Fruit fly (Drosophila melanogaster) whole organism, embryonic: ENCODE data around the gene Bicra.

ENCODE experiments used
- Abd-B ChIP-seq: fragments of 200-800 bp; sonication (Bioruptor generic); optimal IDR thresholded peaks from 2 replicates; lab custom pipeline; 2018; ENCODE audit warnings: missing biosample characterization, mild to moderate bottlenecking, missing genetic modification characterization, moderate library complexity
- Aef1 ChIP-seq: fragments of 200-800 bp; sonication (Bioruptor generic); IDR thresholded peaks from 3 replicates; pipeline ENCODE4 v1.3.6; 2022; ENCODE audit warnings: missing biosample characterization, missing genetic modification characterization
- Bgb ChIP-seq: fragments of 200-800 bp; sonication (Bioruptor generic); IDR thresholded peaks from 2 replicates; pipeline ENCODE4 v1.3.6; 2022; ENCODE audit warnings: missing biosample characterization, missing genetic modification characterization; ENCODE audit not compliant: partially characterized antibody
- CG10431 ChIP-seq: fragments of 200-800 bp; sonication (Bioruptor generic); optimal IDR thresholded peaks from 3 replicates; lab custom pipeline; 2018; ENCODE audit warnings: missing biosample characterization, mild to moderate bottlenecking, missing genetic modification characterization
- CG12659 ChIP-seq: fragments of 200-800 bp; sonication (Bioruptor generic); optimal IDR thresholded peaks from 3 replicates; lab custom pipeline; 2017; ENCODE audit warnings: mild to moderate bottlenecking, missing biosample characterization, missing genetic modification reagents, missing genetic modification characterization
- CG15073 ChIP-seq: fragments of 200-800 bp; sonication (Bioruptor generic); optimal IDR thresholded peaks from 2 replicates; lab custom pipeline; 2016; ENCODE audit warnings: missing biosample characterization, missing genetic modification characterization
- CG15479 ChIP-seq: fragments of 200-800 bp; sonication (Bioruptor generic); optimal IDR thresholded peaks from 3 replicates; lab custom pipeline; 2019; ENCODE audit warnings: missing biosample characterization, mild to moderate bottlenecking, missing genetic modification characterization, moderate library complexity
- CG15696 ChIP-seq: fragments of 200-800 bp; sonication (Bioruptor generic); optimal IDR thresholded peaks from 2 replicates; lab custom pipeline; 2019; ENCODE audit warnings: missing biosample characterization, mild to moderate bottlenecking, missing genetic modification characterization, moderate library complexity
- CG1602 ChIP-seq: fragments of 200-800 bp; sonication (Bioruptor generic); optimal IDR thresholded peaks from 3 replicates; lab custom pipeline; 2016; ENCODE audit warnings: missing biosample characterization, missing genetic modification characterization
- CG18011 ChIP-seq: fragments of 200-800 bp; sonication (Bioruptor generic); optimal IDR thresholded peaks from 2 replicates; lab custom pipeline; 2017; ENCODE audit warnings: missing biosample characterization, missing genetic modification characterization, mild to moderate bottlenecking, moderate library complexity, missing genotype
- CG18599 ChIP-seq: fragments of 200-800 bp; sonication (Bioruptor generic); optimal IDR thresholded peaks from 3 replicates; lab custom pipeline; 2017; ENCODE audit warnings: missing biosample characterization, missing genetic modification characterization, mild to moderate bottlenecking, moderate library complexity, missing genetic modification reagents
- CG30020 ChIP-seq: fragments of 200-800 bp; optimal IDR thresholded peaks from 2 replicates; lab custom pipeline; 2019; ENCODE audit warnings: missing biosample characterization, mild to moderate bottlenecking, missing genetic modification characterization, moderate library complexity
- CG32767 ChIP-seq: fragments of 200-800 bp; sonication (Bioruptor generic); IDR thresholded peaks from 2 replicates; pipeline ENCODE4 v1.3.6; 2022; ENCODE audit warnings: missing biosample characterization, missing genetic modification characterization
- CG32772 ChIP-seq: fragments of 200-800 bp; sonication (Bioruptor generic); IDR thresholded peaks from 2 replicates; pipeline ENCODE4 v1.3.6; 2022; ENCODE audit warnings: missing biosample characterization, missing genetic modification characterization
- CG4707 ChIP-seq: fragments of 200-800 bp; sonication (Bioruptor generic); optimal IDR thresholded peaks from 2 replicates; lab custom pipeline; 2018; ENCODE audit warnings: missing biosample characterization, mild to moderate bottlenecking, missing genetic modification characterization, moderate library complexity
- CG6272 ChIP-seq: fragments of 200-800 bp; sonication (Bioruptor generic); IDR thresholded peaks from 2 replicates; pipeline ENCODE4 v1.3.6; 2022; ENCODE audit warnings: missing biosample characterization, missing genetic modification characterization
- CG6854 ChIP-seq: fragments of 200-800 bp; sonication (Bioruptor generic); optimal IDR thresholded peaks from 3 replicates; lab custom pipeline; 2017; ENCODE audit warnings: missing biosample characterization, mild to moderate bottlenecking, missing genetic modification characterization
- CG7987 ChIP-seq: fragments of 200-800 bp; sonication (Bioruptor generic); optimal IDR thresholded peaks from 2 replicates; lab custom pipeline; 2018; ENCODE audit warnings: missing biosample characterization, mild to moderate bottlenecking, missing genetic modification characterization, moderate library complexity
- CoRest ChIP-seq: fragments of 200-800 bp; sonication (Bioruptor generic); optimal IDR thresholded peaks from 3 replicates; lab custom pipeline; 2018; ENCODE audit warnings: missing biosample characterization, mild to moderate bottlenecking, missing genetic modification characterization, moderate library complexity
- Drgx ChIP-seq: fragments of 200-800 bp; sonication (Bioruptor generic); IDR thresholded peaks from 2 replicates; pipeline ENCODE4 v1.3.6; 2022; ENCODE audit warnings: missing biosample characterization, missing genetic modification characterization
- Fer1 ChIP-seq: fragments of 200-800 bp; sonication (Bioruptor generic); optimal IDR thresholded peaks from 2 replicates; lab custom pipeline; 2017; ENCODE audit warnings: missing biosample characterization, mild to moderate bottlenecking, missing genetic modification characterization
- H2.0 ChIP-seq: fragments of 200-800 bp; sonication (Bioruptor generic); IDR thresholded peaks from 2 replicates; pipeline ENCODE4 v1.3.6; 2022; ENCODE audit warnings: missing biosample characterization, missing genetic modification characterization
- Hr51 ChIP-seq, 2 experiments: fragments of 200-800 bp; sonication (Bioruptor generic); optimal IDR thresholded peaks; 2 replicates in 1 of 2; 3 replicates in 1 of 2; lab custom pipeline; 2016 to 2018; ENCODE audit warnings: missing biosample characterization in 2 of 2, missing genetic modification characterization in 2 of 2, mild to moderate bottlenecking in 1 of 2, moderate library complexity in 1 of 2
- Jarid2 ChIP-seq: fragments of 200-800 bp; sonication (Bioruptor generic); optimal IDR thresholded peaks from 3 replicates; lab custom pipeline; 2017; ENCODE audit warnings: mild to moderate bottlenecking, missing biosample characterization, missing genetic modification reagents, missing genetic modification characterization
- Kr ChIP-seq: fragments of 200-800 bp; sonication (Bioruptor generic); optimal IDR thresholded peaks from 2 replicates; lab custom pipeline; 2017; ENCODE audit warnings: missing biosample characterization, mild to moderate bottlenecking, missing genetic modification characterization
- Mrtf ChIP-seq: fragments of 200-800 bp; sonication (Bioruptor generic); IDR thresholded peaks from 3 replicates; pipeline ENCODE4 v1.3.6; 2022; ENCODE audit warnings: missing biosample characterization, missing genetic modification characterization
- Rfx ChIP-seq: fragments of 200-800 bp; sonication (Bioruptor generic); IDR thresholded peaks from 2 replicates; pipeline ENCODE4 v1.3.6; 2022; ENCODE audit warnings: missing biosample characterization, missing genetic modification characterization
- Taf1 ChIP-seq: fragments of 200-800 bp; sonication (Bioruptor generic); IDR thresholded peaks from 2 replicates; pipeline ENCODE4 v1.3.6; 2022; ENCODE audit warnings: missing biosample characterization, missing genetic modification characterization
- al ChIP-seq: fragments of 200-800 bp; sonication (Bioruptor generic); IDR thresholded peaks from 2 replicates; pipeline ENCODE4 v1.3.6; 2022; ENCODE audit warnings: missing biosample characterization, missing genetic modification characterization
- ato ChIP-seq: fragments of 200-800 bp; sonication (Bioruptor generic); IDR thresholded peaks from 2 replicates; pipeline ENCODE4 v1.3.6; 2022; ENCODE audit warnings: missing biosample characterization, missing genetic modification characterization; ENCODE audit not compliant: partially characterized antibody
- chinmo ChIP-seq: fragments of 200-800 bp; sonication (Bioruptor generic); IDR thresholded peaks from 4 replicates; pipeline ENCODE4 v1.3.6; 2022; ENCODE audit warnings: missing biosample characterization, missing genetic modification characterization; ENCODE audit not compliant: partially characterized antibody
- eve ChIP-seq, 2 experiments: fragments of >200 bp; optimal IDR thresholded peaks; 2 replicates each; lab custom pipeline; 2017; ENCODE audit warnings: missing biosample characterization in 2 of 2, missing genetic modification characterization in 2 of 2
- fd96Cb ChIP-seq: fragments of 200-800 bp; sonication (Bioruptor generic); optimal IDR thresholded peaks from 2 replicates; lab custom pipeline; 2018; ENCODE audit warnings: missing biosample characterization, mild to moderate bottlenecking, missing genetic modification characterization, moderate library complexity
- ftz-f1 ChIP-seq: fragments of 200-800 bp; sonication (Bioruptor generic); optimal IDR thresholded peaks from 2 replicates; lab custom pipeline; 2016; ENCODE audit warnings: missing biosample characterization, missing genetic modification characterization
- fu2 ChIP-seq: fragments of 200-800 bp; sonication (Bioruptor generic); optimal IDR thresholded peaks from 2 replicates; lab custom pipeline; 2016; ENCODE audit warnings: missing biosample characterization, missing genetic modification characterization
- grn ChIP-seq: fragments of 200-800 bp; sonication (Bioruptor generic); optimal IDR thresholded peaks from 3 replicates; lab custom pipeline; 2017; ENCODE audit warnings: missing biosample characterization, missing genetic modification characterization
- hth ChIP-seq: fragments of >200 bp; optimal IDR thresholded peaks from 2 replicates; lab custom pipeline; 2017; ENCODE audit warnings: inconsistent platforms
- ken ChIP-seq: fragments of 200-800 bp; sonication (Bioruptor generic); IDR thresholded peaks from 3 replicates; pipeline ENCODE4 v1.3.6; 2022; ENCODE audit warnings: missing biosample characterization, missing genetic modification characterization
- org-1 ChIP-seq: fragments of 200-800 bp; sonication (Bioruptor generic); optimal IDR thresholded peaks from 2 replicates; lab custom pipeline; 2017; ENCODE audit warnings: missing biosample characterization, missing genetic modification characterization
- pho ChIP-seq: fragments of 200-800 bp; sonication (Bioruptor generic); optimal IDR thresholded peaks from 2 replicates; lab custom pipeline; 2016; ENCODE audit warnings: missing biosample characterization, missing genetic modification characterization
- ranshi ChIP-seq: fragments of 200-800 bp; sonication (Bioruptor generic); IDR thresholded peaks from 2 replicates; pipeline ENCODE4 v1.3.6; 2022; ENCODE audit warnings: missing biosample characterization, missing genetic modification characterization
- salm ChIP-seq: fragments of 200-800 bp; sonication (Bioruptor generic); optimal IDR thresholded peaks from 2 replicates; lab custom pipeline; 2018; ENCODE audit warnings: missing biosample characterization, mild to moderate bottlenecking, missing genetic modification characterization
- shn ChIP-seq: fragments of 200-800 bp; sonication (Bioruptor generic); optimal IDR thresholded peaks from 3 replicates; lab custom pipeline; 2016; ENCODE audit warnings: missing biosample characterization, missing genetic modification characterization
- sob ChIP-seq: fragments of 200-800 bp; sonication (Bioruptor generic); IDR thresholded peaks from 2 replicates; pipeline ENCODE4 v1.3.6; 2022; ENCODE audit warnings: missing biosample characterization, missing genetic modification characterization
- sqz ChIP-seq: fragments of 200-800 bp; sonication (Bioruptor generic); optimal IDR thresholded peaks from 3 replicates; lab custom pipeline; 2018; ENCODE audit warnings: missing biosample characterization, mild to moderate bottlenecking, missing genetic modification characterization
- sr ChIP-seq: fragments of 200-800 bp; sonication (Bioruptor generic); IDR thresholded peaks from 3 replicates; pipeline ENCODE4 v1.3.6; 2022; ENCODE audit warnings: missing biosample characterization, missing genetic modification characterization
- ssp ChIP-seq: fragments of 200-800 bp; sonication (Bioruptor generic); IDR thresholded peaks from 2 replicates; pipeline ENCODE4 v1.3.6; 2022; ENCODE audit warnings: missing biosample characterization, missing genetic modification characterization
- zfh1 ChIP-seq: fragments of 200-800 bp; sonication (Bioruptor generic); IDR thresholded peaks from 3 replicates; pipeline ENCODE4 v1.3.6; 2022; ENCODE audit warnings: missing biosample characterization, missing genetic modification characterization
- zfh2 ChIP-seq: fragments of 200-800 bp; sonication (Bioruptor generic); optimal IDR thresholded peaks from 2 replicates; lab custom pipeline; 2016; ENCODE audit warnings: missing biosample characterization, missing genetic modification characterization

Gene Bicra

DNA sequence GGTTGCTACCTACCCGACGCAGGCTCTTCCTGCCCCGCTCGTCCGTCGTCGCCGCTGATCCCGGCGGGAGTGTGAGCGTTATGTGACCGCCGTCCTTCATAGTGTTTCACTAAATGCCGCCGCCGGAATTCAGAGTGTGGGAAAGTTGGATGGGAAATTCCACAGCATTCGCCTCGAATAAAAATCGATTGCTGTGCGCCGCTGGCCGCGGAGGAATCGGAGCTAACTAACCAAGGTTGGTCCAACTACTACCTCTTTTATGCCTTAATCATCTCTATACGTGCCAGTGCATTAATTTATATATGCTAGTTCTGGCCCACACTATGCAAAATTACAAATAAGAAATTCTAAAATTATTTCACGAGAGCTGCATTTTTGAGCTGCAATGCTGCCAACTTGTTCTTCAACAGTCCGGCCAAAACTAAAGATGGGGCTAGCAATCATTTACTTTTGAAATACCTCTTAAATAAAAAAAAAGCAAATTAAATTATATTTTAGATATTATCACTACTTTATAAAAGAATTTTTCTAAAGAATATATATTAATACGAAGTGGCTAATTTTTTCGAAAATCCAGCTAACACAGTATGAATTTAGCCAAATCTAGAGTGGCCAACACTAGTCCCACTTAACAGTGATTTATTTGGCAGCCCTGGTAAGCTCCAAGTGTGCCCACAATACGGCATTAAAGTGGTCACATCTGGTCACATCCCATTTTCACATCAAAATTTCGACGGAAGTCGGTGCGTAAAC lies 49.7 kb downstream of the Bicra start, which contains the start of the genes alpha-Man-Ib and Pdhb (continued):
- TF ChIP-seq CG7987 (GFP tag; lab: Kevin White, UChicago), result peak; percentile 17
- TF ChIP-seq CG18599 (GFP tag; lab: Kevin White, UChicago), result peak; percentile 80
- TF ChIP-seq grn (GFP tag; lab: Kevin White, UChicago), result no peak
- no peak for TF ChIP-seq CG4707 (GFP tag; lab: Kevin White, UChicago)
- peak; percentile 81 for TF ChIP-seq CG15696 (tag; lab: Kevin White, UChicago)
- TF ChIP-seq sob (GFP tag; lab: Robert Waterston, UW), result peak; percentile 83; the same call in 1 of the 2 replicates
- TF ChIP-seq ranshi, result peak; percentile 85
- peak; percentile 58 for TF ChIP-seq Taf1 (GFP tag; lab: Robert Waterston, UW)
- TF ChIP-seq zfh2 (GFP tag; lab: Kevin White, UChicago), result peak; percentile 80
- TF ChIP-seq CG15073 (GFP tag; lab: Kevin White, UChicago), result peak; percentile 29
- peak; percentile 81 for TF ChIP-seq CG1602 (GFP tag; lab: Kevin White, UChicago)
- TF ChIP-seq eve (GFP tag; optimal IDR thresholded peaks at IDR 0.05; lab: Kevin White, UChicago), result no peak
- peak; percentile 84 for TF ChIP-seq ssp (GFP tag; lab: Robert Waterston, UW)
- TF ChIP-seq Kr, result no peak
- peak in 1 of 2 experiments; percentile 60 for TF ChIP-seq Hr51 (GFP tag; optimal IDR thresholded peaks at IDR 0.05; lab: Kevin White, UChicago)
- TF ChIP-seq pho (GFP tag; lab: Kevin White, UChicago), result peak; percentile 58
- TF ChIP-seq CoRest (tag; lab: Kevin White, UChicago), result peak; percentile 92
- peak; percentile 73; the same call in 1 of the 2 replicates for TF ChIP-seq CG32767 (GFP tag; lab: Robert Waterston, UW)
- peak; percentile 77 for TF ChIP-seq ken (GFP tag; lab: Robert Waterston, UW)
- peak; percentile 29 for TF ChIP-seq shn (GFP tag; lab: Kevin White, UChicago)
- peak; percentile 53 for TF ChIP-seq org-1 (GFP tag; lab: Kevin White, UChicago)
- peak; percentile 48 for TF ChIP-seq salm (tag; lab: Kevin White, UChicago)
- TF ChIP-seq sqz (GFP tag; lab: Kevin White, UChicago), result no peak
- no peak for TF ChIP-seq ftz-f1 (GFP tag; lab: Kevin White, UChicago)
- TF ChIP-seq Aef1 (GFP tag; lab: Robert Waterston, UW), result peak; percentile 82
- TF ChIP-seq al, result peak; percentile 85
- TF ChIP-seq Drgx (GFP tag; lab: Robert Waterston, UW), result peak; percentile 45; the same call in 1 of the 2 replicates
- peak; percentile 15 for TF ChIP-seq fu2
- 0 out of 4 replicates have a peak, but pooled peaks have one; percentile 38 for TF ChIP-seq chinmo (GFP tag; lab: Robert Waterston, UW)
- TF ChIP-seq CG10431 (GFP tag; lab: Kevin White, UChicago), result no peak
- peak; percentile 92 for TF ChIP-seq CG12659 (GFP tag; lab: Kevin White, UChicago)
- TF ChIP-seq fd96Cb (tag; lab: Kevin White, UChicago), result peak; percentile 70
- TF ChIP-seq ato (GFP tag; lab: Robert Waterston, UW), result no peak
- TF ChIP-seq Abd-B, result peak; percentile 94
- TF ChIP-seq CG6854 (GFP tag; lab: Kevin White, UChicago), result no peak
- peak; percentile 39 for TF ChIP-seq CG18011 (GFP tag; lab: Kevin White, UChicago)
- TF ChIP-seq Fer1 (GFP tag; lab: Kevin White, UChicago), result peak; percentile 63
- TF ChIP-seq Mrtf (GFP tag; lab: Robert Waterston, UW), result peak; percentile 75; the same call in 2 of the 3 replicates
- no peak for TF ChIP-seq sr (GFP tag; lab: Robert Waterston, UW)
- peak; percentile 69 for TF ChIP-seq CG32772
- TF ChIP-seq H2.0 (GFP tag; lab: Robert Waterston, UW), result peak; percentile 66
- no peak for TF ChIP-seq hth
- peak; percentile 78 for TF ChIP-seq CG6272 (GFP tag; lab: Robert Waterston, UW)
- TF ChIP-seq Bgb, result no peak
- TF ChIP-seq Jarid2 (GFP tag; lab: Kevin White, UChicago), result peak; percentile 58
- TF ChIP-seq zfh1, result peak; percentile 53; the same call in 2 of the 3 replicates
- TF ChIP-seq CG15479 (GFP tag; lab: Kevin White, UChicago), result no peak
- peak; percentile 76 for TF ChIP-seq CG30020
- peak; percentile 92 for TF ChIP-seq Rfx (GFP tag; lab: Robert Waterston, UW)
